Worm (Caenorhabditis elegans): ENCODE measurements around the gene aat-3.

DNA sequence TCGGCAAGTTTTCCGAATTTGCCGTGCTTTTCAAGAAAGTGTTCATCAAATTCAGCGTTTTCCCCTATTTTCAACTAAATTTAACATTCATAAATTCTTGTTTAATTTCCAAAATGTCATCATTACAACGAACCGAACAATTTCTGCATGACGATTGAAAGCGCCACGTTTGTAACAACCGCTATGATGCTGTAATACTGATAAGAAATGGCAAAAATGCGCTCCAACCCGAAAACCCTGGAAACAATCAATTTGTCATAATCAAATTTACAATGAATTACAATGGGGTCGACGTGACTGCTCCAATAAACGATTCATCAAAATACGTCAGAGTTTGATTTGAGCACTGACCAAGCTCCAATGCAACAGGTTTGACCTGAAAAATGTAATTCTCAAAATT lies 7.4 kb upstream of the aat-3 start:
- TF ChIP-seq aly-1 (tag; optimal IDR thresholded peaks at IDR 0.05) (no peak), flt-1 (GFP tag; IDR thresholded peaks at IDR 0.05) (no peak), ama-1 (optimal IDR thresholded peaks at IDR 0.05) (no peak)
